Worm (Caenorhabditis elegans) whole organism, mixed stage, embryonic: ENCODE data around the gene nhr-157.

Experiments used
- nhr-28 ChIP-seq: fragments of 150-350 bp; optimal IDR thresholded peaks from 2 replicates; lab custom pipeline; 2014; ENCODE audit warnings: missing biosample characterization, missing genetic modification characterization
- ztf-11 ChIP-seq: fragments of 150-350 bp; optimal IDR thresholded peaks from 2 replicates; lab custom pipeline; 2014; ENCODE audit warnings: missing biosample characterization, missing genetic modification characterization

ce11 chrV:3854847-3855246, 14.0 kb downstream of the nhr-157 start, which contains the start of gene nhr-186:
- no peak for TF ChIP-seq nhr-28 (tag; lab: Kevin White, UChicago)
- no peak for TF ChIP-seq ztf-11 (tag; lab: Kevin White, UChicago)
